Fruit fly (Drosophila melanogaster): Measurements from ENCODE around the gene Mfe2.
A peak's percentile ranks its signal among the peaks of the same experiment; 100 is the strongest.

The Mfe2 gene

dm6 chrX:16313078-16313875 lies 42.5 kb downstream of the Mfe2 start, which contains the start of the genes CG9915 and SWIP:
Gene CG9915 (minus strand): TSS chrX:16313138.
Gene SWIP (plus strand): TSS chrX:16313709.
- TF ChIP-seq CG13204 (GFP tag; optimal IDR thresholded peaks at IDR 0.05), result no peak
- peak; percentile 3 for TF ChIP-seq CG15710 (tag; optimal IDR thresholded peaks at IDR 0.05)
- 0 out of 3 replicates have a peak, but pooled peaks have one; percentile 18 for TF ChIP-seq CG4496 (GFP tag; IDR thresholded peaks at IDR 0.05)

DNA sequence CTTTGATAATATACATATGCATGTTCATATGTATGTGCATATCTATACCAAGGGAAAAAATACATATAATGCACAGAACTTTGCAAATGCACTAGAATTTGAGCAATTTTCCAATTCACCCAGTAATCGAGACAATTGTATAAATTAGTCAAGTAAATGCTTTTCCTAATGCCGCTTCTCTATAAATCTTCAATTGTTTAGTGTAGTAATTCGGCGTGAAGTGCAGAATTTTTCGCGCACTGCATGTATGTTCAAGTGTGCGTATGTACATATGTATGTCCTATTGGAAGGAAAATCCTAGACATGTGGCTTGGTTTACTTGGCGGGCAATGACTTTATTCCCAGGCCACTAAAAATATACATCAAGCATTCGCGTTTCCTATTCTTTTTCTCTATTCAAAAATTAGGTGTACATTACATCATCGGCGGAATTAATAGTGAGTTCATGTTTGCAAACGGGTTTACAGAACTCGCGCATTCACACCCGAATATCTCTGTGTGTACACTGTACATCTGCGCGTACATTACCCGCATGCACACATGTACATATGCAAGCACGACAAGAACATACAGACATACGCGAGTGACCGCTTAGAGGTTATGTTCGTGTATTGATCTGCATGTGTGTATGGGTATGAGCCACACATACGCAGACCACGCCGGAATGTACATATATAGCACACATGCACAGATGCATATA lies 48.3 kb downstream of the Mfe2 start:
- TF ChIP-seq CG8301 (tag; optimal IDR thresholded peaks at IDR 0.05) (peak; percentile 76), fd96Ca (GFP tag; IDR thresholded peaks at IDR 0.05) (peak; percentile 83), Ets98B (GFP tag; IDR thresholded peaks at IDR 0.05) (peak; percentile 73), Pif1B (GFP tag; optimal IDR thresholded peaks at IDR 0.05) (peak; percentile 86), rn (GFP tag; IDR thresholded peaks at IDR 0.05) (peak; percentile 64), CG12605 (GFP tag; IDR thresholded peaks at IDR 0.05) (peak; percentile 68), CG4496 (GFP tag; IDR thresholded peaks at IDR 0.05) (peak; percentile 87), CG10348 (GFP tag; IDR thresholded peaks at IDR 0.05) (no peak), Snoo (tag; optimal IDR thresholded peaks at IDR 0.05) (peak; percentile 39), gl (tag; optimal IDR thresholded peaks at IDR 0.05) (no peak), CG9948 (tag; optimal IDR thresholded peaks at IDR 0.05) (peak; percentile 79), Pif1A (GFP tag; optimal IDR thresholded peaks at IDR 0.05) (peak; percentile 82), D1 (tag; optimal IDR thresholded peaks at IDR 0.05) (no peak), CG8159 (tag; optimal IDR thresholded peaks at IDR 0.05) (peak; percentile 76), CG32121 (GFP tag; IDR thresholded peaks at IDR 0.05) (peak; percentile 48; the same call in 1 of the 2 replicates), CG34367 (tag; optimal IDR thresholded peaks at IDR 0.05) (peak; percentile 71), CG13204 (GFP tag; optimal IDR thresholded peaks at IDR 0.05) (no peak), CG14655 (GFP tag; optimal IDR thresholded peaks at IDR 0.05) (no peak), CG17806 (tag; optimal IDR thresholded peaks at IDR 0.05) (peak; percentile 77), EcR (GFP tag; optimal IDR thresholded peaks at IDR 0.05) (peak; percentile 94), CG15710 (tag; optimal IDR thresholded peaks at IDR 0.05) (peak; percentile 68)

dm6 chrX:16319558-16319924 lies 48.8 kb downstream of the Mfe2 start:
- TF ChIP-seq CG14655 (GFP tag; optimal IDR thresholded peaks at IDR 0.05), result no peak
- TF ChIP-seq fd96Ca (GFP tag; IDR thresholded peaks at IDR 0.05), result no peak
- no peak for TF ChIP-seq Pif1A (GFP tag; optimal IDR thresholded peaks at IDR 0.05)
- TF ChIP-seq CG8159 (tag; optimal IDR thresholded peaks at IDR 0.05), result no peak
- no peak for TF ChIP-seq CG12605 (GFP tag; IDR thresholded peaks at IDR 0.05)
- TF ChIP-seq Ets98B (GFP tag; IDR thresholded peaks at IDR 0.05), result no peak
- TF ChIP-seq CG13204 (GFP tag; optimal IDR thresholded peaks at IDR 0.05), result no peak
- no peak for TF ChIP-seq CG10348 (GFP tag; IDR thresholded peaks at IDR 0.05)
- no peak for TF ChIP-seq gl (tag; optimal IDR thresholded peaks at IDR 0.05)
- no peak for TF ChIP-seq CG8301 (tag; optimal IDR thresholded peaks at IDR 0.05)
- no peak for TF ChIP-seq D1 (tag; optimal IDR thresholded peaks at IDR 0.05)
- no peak for TF ChIP-seq CG9948 (tag; optimal IDR thresholded peaks at IDR 0.05)
- TF ChIP-seq EcR (GFP tag; optimal IDR thresholded peaks at IDR 0.05), result no peak
- TF ChIP-seq CG17806 (tag; optimal IDR thresholded peaks at IDR 0.05), result no peak
- no peak for TF ChIP-seq CG4496 (GFP tag; IDR thresholded peaks at IDR 0.05)
- no peak for TF ChIP-seq Pif1B (GFP tag; optimal IDR thresholded peaks at IDR 0.05)
- TF ChIP-seq Snoo (tag; optimal IDR thresholded peaks at IDR 0.05), result no peak

DNA sequence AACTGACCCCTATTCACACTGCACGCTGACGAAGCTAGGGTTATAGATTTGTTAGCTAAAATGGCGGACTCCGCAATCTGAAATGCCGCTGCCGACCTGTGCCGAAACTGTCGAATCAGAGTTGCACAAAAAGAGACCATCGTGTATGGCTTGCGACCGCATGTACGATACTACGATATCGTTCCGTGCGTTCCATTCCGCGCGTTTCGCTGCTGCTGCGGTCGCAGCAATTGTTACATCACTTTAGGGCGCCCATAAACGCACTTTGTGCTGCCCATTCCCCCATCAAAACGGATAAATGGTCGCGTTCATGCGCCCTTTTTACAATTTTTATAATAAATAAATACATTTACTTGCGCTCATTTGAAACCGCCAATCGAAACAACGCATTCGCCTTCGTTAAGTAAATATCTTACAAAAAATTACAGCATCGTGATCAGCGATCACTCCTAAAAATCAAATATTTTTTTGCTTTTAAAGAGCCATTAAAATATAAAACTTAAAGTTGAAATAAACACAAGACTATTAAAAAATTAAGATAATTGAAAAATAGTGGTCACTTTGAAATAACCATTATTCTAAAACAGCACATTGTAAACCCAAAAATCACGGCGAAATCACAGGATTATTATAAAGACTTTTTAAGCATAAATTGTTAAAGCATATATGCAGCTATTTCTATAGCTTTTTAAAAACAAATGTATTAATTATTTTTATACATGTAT lies 49.6 kb downstream of the Mfe2 start, which contains the start of gene Cyp1:
Gene Cyp1, minus strand, starts transcription at position 174 of the 725 bp plus-strand sequence.
- TF ChIP-seq gl (tag; optimal IDR thresholded peaks at IDR 0.05) (no peak), CG14655 (GFP tag; optimal IDR thresholded peaks at IDR 0.05) (no peak), CG9948 (tag; optimal IDR thresholded peaks at IDR 0.05) (no peak), CG10348 (GFP tag; IDR thresholded peaks at IDR 0.05) (no peak), Snoo (tag; optimal IDR thresholded peaks at IDR 0.05) (peak; percentile 16), Pif1A (GFP tag; optimal IDR thresholded peaks at IDR 0.05) (no peak), fd96Ca (GFP tag; IDR thresholded peaks at IDR 0.05) (peak; percentile 59; the same call in 2 of the 3 replicates), CG8159 (tag; optimal IDR thresholded peaks at IDR 0.05) (no peak), Ets98B (GFP tag; IDR thresholded peaks at IDR 0.05) (peak; percentile 42), CG13204 (GFP tag; optimal IDR thresholded peaks at IDR 0.05) (no peak), CG34367 (tag; optimal IDR thresholded peaks at IDR 0.05) (no peak), Pif1B (GFP tag; optimal IDR thresholded peaks at IDR 0.05) (peak; percentile 44), D1 (tag; optimal IDR thresholded peaks at IDR 0.05) (no peak), CG17806 (tag; optimal IDR thresholded peaks at IDR 0.05) (no peak), CG15710 (tag; optimal IDR thresholded peaks at IDR 0.05) (no peak), CG4496 (GFP tag; IDR thresholded peaks at IDR 0.05) (peak; percentile 45; the same call in 1 of the 3 replicates), CG12605 (GFP tag; IDR thresholded peaks at IDR 0.05) (peak; percentile 50), EcR (GFP tag; optimal IDR thresholded peaks at IDR 0.05) (peak; percentile 6), CG8301 (tag; optimal IDR thresholded peaks at IDR 0.05) (no peak), rn (GFP tag; IDR thresholded peaks at IDR 0.05) (no peak), CG32121 (GFP tag; IDR thresholded peaks at IDR 0.05) (no peak)

DNA sequence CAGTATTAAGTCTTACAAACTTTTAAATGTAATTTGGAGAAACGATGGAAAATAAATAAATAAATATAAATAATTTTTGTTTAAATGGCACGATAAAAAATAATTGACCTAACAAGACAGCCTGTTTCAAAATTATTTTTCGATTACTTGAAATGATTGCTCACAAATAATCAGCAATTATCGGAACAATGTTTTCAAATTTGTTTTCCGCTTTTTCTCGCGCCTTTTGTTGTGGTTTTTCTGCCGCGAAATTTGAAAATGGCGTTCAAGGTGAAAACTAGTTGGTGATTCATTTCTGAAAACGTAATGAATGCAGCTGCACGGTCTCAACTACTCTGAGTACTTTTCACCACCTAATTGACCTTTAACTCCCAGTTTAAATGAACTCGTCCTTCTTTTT lies 50.3 kb downstream of the Mfe2 start:
- TF ChIP-seq CG12605 (GFP tag; IDR thresholded peaks at IDR 0.05) (no peak), fd96Ca (GFP tag; IDR thresholded peaks at IDR 0.05) (no peak), CG8301 (tag; optimal IDR thresholded peaks at IDR 0.05) (no peak), CG8159 (tag; optimal IDR thresholded peaks at IDR 0.05) (no peak), Snoo (tag; optimal IDR thresholded peaks at IDR 0.05) (no peak), CG9948 (tag; optimal IDR thresholded peaks at IDR 0.05) (no peak), CG17806 (tag; optimal IDR thresholded peaks at IDR 0.05) (no peak), CG10348 (GFP tag; IDR thresholded peaks at IDR 0.05) (no peak), EcR (GFP tag; optimal IDR thresholded peaks at IDR 0.05) (no peak), D1 (tag; optimal IDR thresholded peaks at IDR 0.05) (no peak), CG4496 (GFP tag; IDR thresholded peaks at IDR 0.05) (no peak), Ets98B (GFP tag; IDR thresholded peaks at IDR 0.05) (no peak), gl (tag; optimal IDR thresholded peaks at IDR 0.05) (no peak), CG14655 (GFP tag; optimal IDR thresholded peaks at IDR 0.05) (no peak), CG15710 (tag; optimal IDR thresholded peaks at IDR 0.05) (no peak)
